Fruit fly (Drosophila melanogaster): Measurements from ENCODE around the gene CG31288.

Gene CG31288

dm6 chr3R:25299507-25299964, at the start of gene CG31288:
Gene CG31288, minus strand, starts transcription at chr3R:25299557.
- peak; percentile 90 for TF ChIP-seq kay (GFP tag; ENCODE audit: borderline replicate concordance)
- TF ChIP-seq CG12768 (GFP tag; optimal IDR thresholded peaks at IDR 0.05) = no peak

dm6 chr3R:25346899-25347298, 47.5 kb upstream of the CG31288 start, which contains the start of gene tobi:
Gene tobi, minus strand, starts transcription at chr3R:25346921.
- TF ChIP-seq tj (GFP tag; optimal IDR thresholded peaks at IDR 0.05) (peak; percentile 43), CG11617 (GFP tag; optimal IDR thresholded peaks at IDR 0.05) (no peak)

dm6 chr3R:25339952-25340351, 40.6 kb upstream of the CG31288 start, which contains the start of gene rha:
Gene rha, plus strand, starts transcription at chr3R:25340252.
- TF ChIP-seq Hr96 (GFP tag; optimal IDR thresholded peaks at IDR 0.05) (no peak), Clk (GFP tag; optimal IDR thresholded peaks at IDR 0.05) (no peak), CG12768 (GFP tag; optimal IDR thresholded peaks at IDR 0.05) (no peak), ovo (GFP tag; optimal IDR thresholded peaks at IDR 0.05) (no peak), kay (GFP tag; ENCODE audit: borderline replicate concordance) (no peak), cic (GFP tag; optimal IDR thresholded peaks at IDR 0.05) (no peak), CG33017 (tag; optimal IDR thresholded peaks at IDR 0.05) (no peak), toe (GFP tag; optimal IDR thresholded peaks at IDR 0.05) (no peak), pad (GFP tag; optimal IDR thresholded peaks at IDR 0.05) (no peak), cnc (optimal IDR thresholded peaks at IDR 0.05) (no peak), bab1 (GFP tag; optimal IDR thresholded peaks at IDR 0.05) (no peak), CG7101 (tag; optimal IDR thresholded peaks at IDR 0.05) (no peak), Crg-1 (GFP tag; optimal IDR thresholded peaks at IDR 0.05) (no peak), CG1620 (GFP tag; optimal IDR thresholded peaks at IDR 0.05) (no peak), CG14711 (tag; optimal IDR thresholded peaks at IDR 0.05) (no peak), tj (GFP tag; optimal IDR thresholded peaks at IDR 0.05) (no peak), CG5204 (GFP tag; optimal IDR thresholded peaks at IDR 0.05) (no peak), CG11617 (GFP tag; optimal IDR thresholded peaks at IDR 0.05) (no peak), Mnt (GFP tag; optimal IDR thresholded peaks at IDR 0.05) (no peak), CG7045 (GFP tag; optimal IDR thresholded peaks at IDR 0.05) (no peak)

- TF ChIP-seq tj (GFP tag; optimal IDR thresholded peaks at IDR 0.05) = no peak
- no peak for TF ChIP-seq Crg-1 (GFP tag; optimal IDR thresholded peaks at IDR 0.05)
- peak; percentile 12 for TF ChIP-seq Mnt (GFP tag; optimal IDR thresholded peaks at IDR 0.05)
- no peak for TF ChIP-seq Hr96 (GFP tag; optimal IDR thresholded peaks at IDR 0.05)
- peak; percentile 67 for TF ChIP-seq bab1 (GFP tag; optimal IDR thresholded peaks at IDR 0.05)
Observed at dm6 chr3R:25335065-25335464, 35.7 kb upstream of the CG31288 start, which contains the start of the genes CG10669 and CG11902. Gene CG10669, minus strand, starts transcription at chr3R:25335243. Gene CG11902, plus strand, starts transcription at chr3R:25335257.

- TF ChIP-seq cic (GFP tag; optimal IDR thresholded peaks at IDR 0.05) (peak; percentile 5), CG11617 (GFP tag; optimal IDR thresholded peaks at IDR 0.05) (no peak), CG14711 (tag; optimal IDR thresholded peaks at IDR 0.05) (no peak), Mnt (GFP tag; optimal IDR thresholded peaks at IDR 0.05) (no peak), CG7045 (GFP tag; optimal IDR thresholded peaks at IDR 0.05) (no peak), Clk (GFP tag; optimal IDR thresholded peaks at IDR 0.05) (no peak)
Observed at dm6 chr3R:25331103-25331502, 31.7 kb upstream of the CG31288 start, which contains the start of gene CHKov2. Gene CHKov2, minus strand, starts transcription at chr3R:25331203.

- TF ChIP-seq CG11617 (GFP tag; optimal IDR thresholded peaks at IDR 0.05) (peak; percentile 13), cic (GFP tag; optimal IDR thresholded peaks at IDR 0.05) (peak; percentile 1), Crg-1 (GFP tag; optimal IDR thresholded peaks at IDR 0.05) (no peak), pad (GFP tag; optimal IDR thresholded peaks at IDR 0.05) (no peak), CG33017 (tag; optimal IDR thresholded peaks at IDR 0.05) (peak; percentile 43), CG12768 (GFP tag; optimal IDR thresholded peaks at IDR 0.05) (peak; percentile 21)
Observed at dm6 chr3R:25329079-25329478, 29.7 kb upstream of the CG31288 start, which contains the start of gene CHKov1. Gene CHKov1, minus strand, starts transcription at chr3R:25329316.

dm6 chr3R:25322657-25323056, 23.3 kb upstream of the CG31288 start, which contains the start of gene CG10562:
Gene CG10562, minus strand, starts transcription at chr3R:25322757.
- no peak for TF ChIP-seq kay (GFP tag; ENCODE audit: borderline replicate concordance)
- TF ChIP-seq CG12768 (GFP tag; optimal IDR thresholded peaks at IDR 0.05) = peak; percentile 10
- peak; percentile 28 for TF ChIP-seq cic (GFP tag; optimal IDR thresholded peaks at IDR 0.05)

- TF ChIP-seq cic (GFP tag; optimal IDR thresholded peaks at IDR 0.05) = no peak
- TF ChIP-seq cnc (optimal IDR thresholded peaks at IDR 0.05) = no peak
- no peak for TF ChIP-seq CG7045 (GFP tag; optimal IDR thresholded peaks at IDR 0.05)
- no peak for TF ChIP-seq bab1 (GFP tag; optimal IDR thresholded peaks at IDR 0.05)
- TF ChIP-seq CG12768 (GFP tag; optimal IDR thresholded peaks at IDR 0.05) = no peak
- TF ChIP-seq Mnt (GFP tag; optimal IDR thresholded peaks at IDR 0.05) = no peak
- TF ChIP-seq kay (GFP tag; ENCODE audit: borderline replicate concordance) = no peak
- TF ChIP-seq CG5204 (GFP tag; optimal IDR thresholded peaks at IDR 0.05) = no peak
- TF ChIP-seq ovo (GFP tag; optimal IDR thresholded peaks at IDR 0.05) = no peak
- TF ChIP-seq tj (GFP tag; optimal IDR thresholded peaks at IDR 0.05) = no peak
- TF ChIP-seq CG1620 (GFP tag; optimal IDR thresholded peaks at IDR 0.05) = no peak
- TF ChIP-seq pad (GFP tag; optimal IDR thresholded peaks at IDR 0.05) = no peak
- TF ChIP-seq Hr96 (GFP tag; optimal IDR thresholded peaks at IDR 0.05) = no peak
- no peak for TF ChIP-seq toe (GFP tag; optimal IDR thresholded peaks at IDR 0.05)
- no peak for TF ChIP-seq CG7101 (tag; optimal IDR thresholded peaks at IDR 0.05)
- no peak for TF ChIP-seq CG11617 (GFP tag; optimal IDR thresholded peaks at IDR 0.05)
- no peak for TF ChIP-seq CG33017 (tag; optimal IDR thresholded peaks at IDR 0.05)
- no peak for TF ChIP-seq Clk (GFP tag; optimal IDR thresholded peaks at IDR 0.05)
- TF ChIP-seq Crg-1 (GFP tag; optimal IDR thresholded peaks at IDR 0.05) = no peak
Observed at dm6 chr3R:25321681-25322080, 22.3 kb upstream of the CG31288 start.
